Worm (Caenorhabditis elegans) whole organism, young adult: ENCODE results near the gene Y53G8AL.1.

Experiments used
- B0019.2 ChIP-seq: fragments of 200-800 bp; sonication (Bioruptor generic); conservative IDR thresholded peaks from 2 replicates; pipeline ENCODE4 v1.3.6; 2022; ENCODE audit warnings: missing genetic modification reagents, missing genetic modification characterization, missing compliant biosample characterization
- B0261.1 ChIP-seq: sonication (generic microtip); optimal IDR thresholded peaks from 2 replicates; lab custom pipeline; 2016; ENCODE audit warnings: mild to moderate bottlenecking, missing genetic modification characterization, moderate library complexity, missing compliant biosample characterization
- C17E4.6 ChIP-seq: fragments of 200-800 bp; sonication (Bioruptor generic); IDR thresholded peaks from 2 replicates; pipeline ENCODE4 v1.3.6; 2022; ENCODE audit warnings: missing genetic modification reagents, missing genetic modification characterization, missing compliant biosample characterization
- D2030.7 ChIP-seq: fragments of 200-800 bp; sonication (Bioruptor generic); IDR thresholded peaks from 2 replicates; pipeline ENCODE4 v1.3.6; 2022; ENCODE audit warnings: missing genetic modification reagents, missing genetic modification characterization, missing compliant biosample characterization
- F23B12.7 ChIP-seq: sonication (generic microtip); optimal IDR thresholded peaks from 2 replicates; lab custom pipeline; 2017; ENCODE audit warnings: missing genetic modification characterization, mild to moderate bottlenecking, missing compliant biosample characterization, antibody characterized with exemption, moderate library complexity; ENCODE audit not compliant: insufficient read depth
- F52B5.7 ChIP-seq: sonication (generic microtip); optimal IDR thresholded peaks from 2 replicates; lab custom pipeline; 2016; ENCODE audit warnings: mild to moderate bottlenecking, missing genetic modification characterization, missing compliant biosample characterization
- F57C9.4 ChIP-seq: sonication (generic microtip); optimal IDR thresholded peaks from 2 replicates; lab custom pipeline; 2017; ENCODE audit warnings: mild to moderate bottlenecking, missing genetic modification characterization, missing compliant biosample characterization
- K12H6.12 ChIP-seq: fragments of 200-800 bp; sonication (Bioruptor generic); optimal IDR thresholded peaks from 2 replicates; lab custom pipeline; 2018; ENCODE audit warnings: mild to moderate bottlenecking, missing genetic modification characterization, missing compliant biosample characterization
- Y53F4B.3 ChIP-seq: fragments of 200-800 bp; sonication (Bioruptor generic); IDR thresholded peaks from 2 replicates; pipeline ENCODE4 v1.3.6; 2022; ENCODE audit warnings: missing genetic modification reagents, missing genetic modification characterization, missing compliant biosample characterization
- dpff-1 ChIP-seq: sonication (generic microtip); optimal IDR thresholded peaks from 2 replicates; lab custom pipeline; 2017; ENCODE audit warnings: mild to moderate bottlenecking, missing genetic modification characterization, missing compliant biosample characterization
- egrh-3 ChIP-seq: fragments of 200-800 bp; sonication (Bioruptor generic); IDR thresholded peaks from 2 replicates; pipeline ENCODE4 v1.3.6; 2022; ENCODE audit warnings: missing genetic modification reagents, missing genetic modification characterization, missing compliant biosample characterization
- fkh-3 ChIP-seq: sonication (generic microtip); optimal IDR thresholded peaks from 2 replicates; lab custom pipeline; 2016; ENCODE audit warnings: mild to moderate bottlenecking, missing genetic modification characterization, missing compliant biosample characterization
- hmg-1.2 ChIP-seq: fragments of 200-800 bp; sonication (Bioruptor generic); IDR thresholded peaks from 2 replicates; pipeline ENCODE4 v1.3.6; 2022; ENCODE audit warnings: missing genetic modification reagents, missing genetic modification characterization, missing compliant biosample characterization
- lag-1 ChIP-seq: fragments of 200-800 bp; sonication (Bioruptor generic); IDR thresholded peaks from 2 replicates; pipeline ENCODE4 v1.3.6; 2022; ENCODE audit warnings: missing genetic modification reagents, missing genetic modification characterization, missing compliant biosample characterization
- let-526 ChIP-seq: fragments of 200-800 bp; sonication (Bioruptor generic); IDR thresholded peaks from 2 replicates; pipeline ENCODE4 v1.3.6; 2022; ENCODE audit warnings: missing genetic modification reagents, missing genetic modification characterization, missing compliant biosample characterization
- lsy-27 ChIP-seq: sonication (generic microtip); optimal IDR thresholded peaks from 2 replicates; lab custom pipeline; 2017; ENCODE audit warnings: missing genetic modification characterization, mild to moderate bottlenecking, missing compliant biosample characterization, antibody characterized with exemption, missing genotype, borderline replicate concordance; ENCODE audit not compliant: insufficient read depth
- madf-6 ChIP-seq: fragments of 200-800 bp; sonication (Bioruptor generic); IDR thresholded peaks from 2 replicates; pipeline ENCODE4 v1.3.6; 2022; ENCODE audit warnings: missing genetic modification reagents, missing genetic modification characterization, missing compliant biosample characterization
- mes-4 ChIP-seq: sonication (generic microtip); optimal IDR thresholded peaks from 2 replicates; lab custom pipeline; 2016; ENCODE audit warnings: missing genotype, missing genetic modification characterization, missing compliant biosample characterization
- nfya-2 ChIP-seq: fragments of 200-800 bp; sonication (Bioruptor generic); IDR thresholded peaks from 2 replicates; pipeline ENCODE4 v1.3.6; 2022; ENCODE audit warnings: missing genetic modification reagents, missing genetic modification characterization, missing compliant biosample characterization
- nfyb-1 ChIP-seq: fragments of 200-800 bp; sonication (Bioruptor generic); IDR thresholded peaks from 2 replicates; pipeline ENCODE4 v1.3.6; 2022; ENCODE audit warnings: missing genetic modification reagents, missing genetic modification characterization, missing compliant biosample characterization
- nhr-80 ChIP-seq: sonication (generic microtip); optimal IDR thresholded peaks from 2 replicates; lab custom pipeline; 2016; ENCODE audit warnings: missing genetic modification characterization, missing compliant biosample characterization
- nhr-90 ChIP-seq: sonication (generic microtip); optimal IDR thresholded peaks from 2 replicates; lab custom pipeline; 2016; ENCODE audit warnings: missing genotype, mild to moderate bottlenecking, missing genetic modification characterization, missing compliant biosample characterization
- pbrm-1 ChIP-seq: fragments of 200-800 bp; sonication (Bioruptor generic); IDR thresholded peaks from 2 replicates; pipeline ENCODE4 v1.3.6; 2022; ENCODE audit warnings: missing genetic modification reagents, missing genetic modification characterization, missing compliant biosample characterization
- pha-4 ChIP-seq: fragments of 150-350 bp; sonication (generic microtip); optimal IDR thresholded peaks from 2 replicates; lab custom pipeline; 2014; ENCODE audit warnings: missing biosample characterization, missing genetic modification reagents, missing genetic modification characterization
- rec-8 ChIP-seq, 2 experiments: sonication (generic microtip); optimal IDR thresholded peaks; 2 replicates each; lab custom pipeline; 2016; ENCODE audit warnings: mild to moderate bottlenecking in 2 of 2, missing genetic modification characterization in 2 of 2, missing genetic modification reagents in 2 of 2, missing genotype in 2 of 2, missing biosample characterization in 1 of 2, missing compliant biosample characterization in 1 of 2, moderate library complexity in 1 of 2
- somi-1 ChIP-seq: fragments of 200-800 bp; sonication (Bioruptor generic); optimal IDR thresholded peaks from 2 replicates; lab custom pipeline; 2018; ENCODE audit warnings: mild to moderate bottlenecking, missing genetic modification characterization, missing compliant biosample characterization
- tlf-1 ChIP-seq: fragments of 200-800 bp; sonication (Bioruptor generic); optimal IDR thresholded peaks from 2 replicates; lab custom pipeline; 2018; ENCODE audit warnings: mild to moderate bottlenecking, missing genetic modification characterization, missing compliant biosample characterization
- unc-62 ChIP-seq: fragments of 150-350 bp; optimal IDR thresholded peaks from 2 replicates; lab custom pipeline; 2014; ENCODE audit warnings: missing biosample characterization, missing genetic modification reagents, missing genetic modification characterization
- ztf-18 ChIP-seq: sonication (generic microtip); optimal IDR thresholded peaks from 2 replicates; lab custom pipeline; 2016; ENCODE audit warnings: missing genotype, mild to moderate bottlenecking, missing genetic modification characterization, missing compliant biosample characterization
- ztf-22 ChIP-seq: fragments of 200-800 bp; sonication (Bioruptor generic); optimal IDR thresholded peaks from 2 replicates; lab custom pipeline; 2018; ENCODE audit warnings: mild to moderate bottlenecking, missing genetic modification characterization, moderate library complexity, missing compliant biosample characterization
- ztf-26 ChIP-seq: sonication (generic microtip); optimal IDR thresholded peaks from 2 replicates; lab custom pipeline; 2017; ENCODE audit warnings: missing genetic modification characterization, missing compliant biosample characterization
- ztf-3 ChIP-seq: fragments of 200-800 bp; sonication (Bioruptor generic); optimal IDR thresholded peaks from 2 replicates; lab custom pipeline; 2018; ENCODE audit warnings: mild to moderate bottlenecking, missing genetic modification characterization, missing compliant biosample characterization
- ztf-6 ChIP-seq: fragments of 200-800 bp; sonication (Bioruptor generic); IDR thresholded peaks from 2 replicates; pipeline ENCODE4 v1.3.6; 2022; ENCODE audit warnings: missing genetic modification reagents, missing genetic modification characterization, missing compliant biosample characterization

Y53G8AL.1 gene

DNA sequence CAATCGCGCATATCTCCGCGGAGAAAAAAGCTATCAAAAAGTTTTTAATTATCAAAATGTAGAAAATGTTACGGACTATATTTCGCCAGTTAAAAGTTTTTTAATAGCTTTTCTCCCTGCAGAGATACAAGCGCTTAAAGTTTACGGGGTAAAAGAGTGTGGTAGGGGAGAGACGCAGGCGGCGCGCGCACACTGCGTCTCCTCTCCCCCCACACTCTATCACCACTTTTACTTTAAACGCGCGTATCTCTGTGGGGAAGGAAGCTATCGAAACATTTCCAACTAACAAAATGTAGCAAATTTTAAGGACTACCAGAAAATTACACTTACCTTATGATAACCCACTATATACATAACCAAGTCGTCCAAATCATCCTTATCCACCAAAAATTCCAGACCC is 29.3 kb upstream of the Y53G8AL.1 start:
- TF ChIP-seq pha-4 (tag; lab: Kevin White, UChicago), result no peak
- no peak for TF ChIP-seq lsy-27 (tag; lab: Kevin White, UChicago)
- TF ChIP-seq hmg-1.2 (GFP tag; lab: Robert Waterston, UW), result peak; percentile 90
- no peak for TF ChIP-seq mes-4 (tag; lab: Kevin White, UChicago)
- no peak for TF ChIP-seq somi-1 (GFP tag; lab: Kevin White, UChicago)
- TF ChIP-seq tlf-1 (GFP tag; lab: Kevin White, UChicago), result no peak
- no peak for TF ChIP-seq let-526 (GFP tag; lab: Robert Waterston, UW)

- no peak for TF ChIP-seq B0261.1 (tag; lab: Kevin White, UChicago)
- TF ChIP-seq ztf-22 (GFP tag; lab: Kevin White, UChicago), result no peak
- TF ChIP-seq ztf-3 (GFP tag; lab: Kevin White, UChicago), result no peak
- TF ChIP-seq lag-1 (GFP tag; lab: Robert Waterston, UW), result no peak
- TF ChIP-seq somi-1 (GFP tag; lab: Kevin White, UChicago), result no peak
- TF ChIP-seq F23B12.7, result no peak
- no peak for TF ChIP-seq nfya-2 (GFP tag; lab: Robert Waterston, UW)
- TF ChIP-seq ztf-26 (tag; lab: Kevin White, UChicago), result no peak
- no peak for TF ChIP-seq unc-62 (GFP tag; lab: Kevin White, UChicago)
- TF ChIP-seq C17E4.6 (GFP tag; lab: Robert Waterston, UW), result no peak
- no peak for TF ChIP-seq ztf-6 (GFP tag; lab: Robert Waterston, UW)
- no peak for TF ChIP-seq F57C9.4
- no peak for TF ChIP-seq F52B5.7
- TF ChIP-seq madf-6 (GFP tag; lab: Robert Waterston, UW), result no peak
- TF ChIP-seq ztf-18 (tag; lab: Kevin White, UChicago), result no peak
- TF ChIP-seq nhr-80, result no peak
- no peak for TF ChIP-seq fkh-3 (tag; lab: Kevin White, UChicago)
These were observed 13.9 kb upstream of the Y53G8AL.1 start, which contains the start of gene frm-8 for ce11 chrIII:3219050-3219449. frm-8 (minus strand) TSS chrIII:3219150.

DNA sequence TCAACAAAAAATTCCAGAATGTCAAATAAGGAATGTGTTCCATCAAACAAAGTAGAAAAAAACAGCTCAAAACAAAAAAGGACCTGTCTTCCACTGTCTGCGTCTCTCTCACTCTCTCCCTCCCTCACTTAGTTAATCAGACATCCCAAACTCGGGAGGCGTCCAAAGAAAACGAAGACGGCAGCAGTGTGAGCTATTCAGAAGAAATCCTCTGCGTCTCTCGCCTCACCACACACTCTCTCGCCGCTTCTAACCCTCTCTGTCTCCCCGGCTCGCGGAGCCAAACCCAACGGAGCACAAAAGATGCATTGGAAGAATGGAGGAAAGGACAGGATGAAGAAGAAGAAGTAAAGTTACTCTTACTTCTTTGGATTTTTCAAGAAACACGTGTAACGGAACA is 12.6 kb upstream of the Y53G8AL.1 start:
- no peak for TF ChIP-seq dpff-1 (tag; lab: Kevin White, UChicago)
- TF ChIP-seq B0019.2 (GFP tag; lab: Robert Waterston, UW), result no peak
- TF ChIP-seq nfyb-1 (GFP tag; lab: Robert Waterston, UW), result 0 out of 2 replicates have a peak, but pooled peaks have one; percentile 16
- peak; percentile 19 for TF ChIP-seq K12H6.12 (tag; lab: Kevin White, UChicago)
- 0 out of 2 replicates have a peak, but pooled peaks have one; percentile 14 for TF ChIP-seq pbrm-1 (GFP tag; lab: Robert Waterston, UW)
- no peak for TF ChIP-seq D2030.7 (GFP tag; lab: Robert Waterston, UW)
- TF ChIP-seq Y53F4B.3 (GFP tag; lab: Robert Waterston, UW), result no peak
- peak; percentile 73 for TF ChIP-seq hmg-1.2 (GFP tag; lab: Robert Waterston, UW)
- TF ChIP-seq, all 124 proteins: peak for 4

- TF ChIP-seq rec-8 (tag; optimal IDR thresholded peaks at IDR 0.05; lab: Kevin White, UChicago) (no peak), hmg-1.2 (GFP tag; lab: Robert Waterston, UW) (peak; percentile 78), nhr-90 (tag; lab: Kevin White, UChicago) (no peak), egrh-3 (GFP tag; lab: Robert Waterston, UW) (0 out of 2 replicates have a peak, but pooled peaks have one; percentile 17)
These were observed 10.2 kb upstream of the Y53G8AL.1 start for ce11 chrIII:3222707-3223106.
